Worm (Caenorhabditis elegans): ENCODE data around the gene str-209.

str-209 gene

DNA sequence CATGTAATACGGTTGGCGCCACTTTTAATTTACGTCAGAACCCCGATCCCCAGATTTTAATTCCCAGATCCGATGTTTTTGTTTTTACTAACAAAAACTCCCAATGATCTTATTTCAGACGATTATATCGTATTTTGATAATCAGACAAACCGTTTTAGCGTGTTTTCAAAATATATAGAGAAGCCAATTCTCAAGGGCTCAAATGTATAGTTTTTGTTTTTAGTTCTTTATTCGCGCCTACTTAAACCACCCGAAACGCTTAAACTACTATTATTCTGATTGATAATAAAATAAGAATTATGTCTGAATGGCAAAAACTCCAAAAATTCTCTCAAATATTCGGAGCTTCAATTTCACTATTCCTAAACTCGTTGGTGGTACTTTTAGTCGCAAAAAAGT is 7.8 kb downstream of the str-209 start, which contains the start of gene str-208:
Gene str-208, plus strand, starts transcription at position 301 of the 400 bp plus-strand sequence.
- TF ChIP-seq mbf-1 (tag; optimal IDR thresholded peaks at IDR 0.05): no peak
- no peak for TF ChIP-seq ceh-16 (tag; optimal IDR thresholded peaks at IDR 0.05)
- TF ChIP-seq mab-5 (tag; optimal IDR thresholded peaks at IDR 0.05): no peak
- no peak for TF ChIP-seq sma-3 (GFP tag; optimal IDR thresholded peaks at IDR 0.05)
- no peak for TF ChIP-seq lin-11 (tag; optimal IDR thresholded peaks at IDR 0.05)
- TF ChIP-seq lin-13 (GFP tag; optimal IDR thresholded peaks at IDR 0.05): no peak
- no peak for TF ChIP-seq gmeb-1 (tag; optimal IDR thresholded peaks at IDR 0.05)
- TF ChIP-seq ztf-11 (tag; optimal IDR thresholded peaks at IDR 0.05): no peak
- TF ChIP-seq unc-39 (tag; optimal IDR thresholded peaks at IDR 0.05): no peak
- no peak for TF ChIP-seq nhr-6 (tag; optimal IDR thresholded peaks at IDR 0.05)
- TF ChIP-seq dmd-4 (tag; optimal IDR thresholded peaks at IDR 0.05): no peak
- TF ChIP-seq skn-1 (tag; optimal IDR thresholded peaks at IDR 0.05): no peak
- TF ChIP-seq unc-62 (GFP tag; optimal IDR thresholded peaks at IDR 0.05): no peak
- no peak for TF ChIP-seq ztf-4 (tag; optimal IDR thresholded peaks at IDR 0.05)
- TF ChIP-seq R02D3.7 (tag; optimal IDR thresholded peaks at IDR 0.05): no peak
- no peak for TF ChIP-seq snpc-4 (tag; optimal IDR thresholded peaks at IDR 0.05)
- TF ChIP-seq blmp-1 (tag; optimal IDR thresholded peaks at IDR 0.05; ENCODE audit: insufficient read depth): no peak

DNA sequence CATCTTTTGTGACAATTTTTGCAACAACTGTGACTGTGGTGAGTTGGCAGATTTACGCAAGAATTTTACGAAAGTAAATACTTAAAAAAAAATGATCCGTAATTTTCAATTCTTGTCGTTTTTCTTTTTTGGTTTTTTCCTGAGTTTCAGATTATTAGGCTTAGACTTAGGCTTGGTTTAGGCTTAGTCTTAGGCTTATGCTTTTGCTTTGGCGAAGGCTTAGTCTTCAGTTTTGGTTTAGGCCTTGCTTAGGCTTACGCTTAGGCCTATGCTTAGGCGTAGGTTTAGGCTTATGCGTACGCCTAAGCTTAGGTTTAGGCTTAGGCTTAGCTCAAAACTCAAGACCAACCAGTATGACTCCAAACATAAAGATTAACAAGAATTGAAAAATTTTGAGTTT is 8.9 kb downstream of the str-209 start:
- TF ChIP-seq ama-1 (optimal IDR thresholded peaks at IDR 0.05) (no peak), zag-1 (tag; optimal IDR thresholded peaks at IDR 0.05) (no peak), mbf-1 (tag; optimal IDR thresholded peaks at IDR 0.05) (no peak), alr-1 (tag; optimal IDR thresholded peaks at IDR 0.05) (no peak), blmp-1 (tag; optimal IDR thresholded peaks at IDR 0.05; ENCODE audit: insufficient read depth) (no peak), aly-2 (tag; optimal IDR thresholded peaks at IDR 0.05) (no peak), lin-11 (tag; optimal IDR thresholded peaks at IDR 0.05) (no peak), unc-62 (GFP tag; optimal IDR thresholded peaks at IDR 0.05) (no peak), nhr-21 (tag; optimal IDR thresholded peaks at IDR 0.05) (no peak), sem-4 (tag; optimal IDR thresholded peaks at IDR 0.05) (no peak), elt-3 (tag; optimal IDR thresholded peaks at IDR 0.05) (no peak)

DNA sequence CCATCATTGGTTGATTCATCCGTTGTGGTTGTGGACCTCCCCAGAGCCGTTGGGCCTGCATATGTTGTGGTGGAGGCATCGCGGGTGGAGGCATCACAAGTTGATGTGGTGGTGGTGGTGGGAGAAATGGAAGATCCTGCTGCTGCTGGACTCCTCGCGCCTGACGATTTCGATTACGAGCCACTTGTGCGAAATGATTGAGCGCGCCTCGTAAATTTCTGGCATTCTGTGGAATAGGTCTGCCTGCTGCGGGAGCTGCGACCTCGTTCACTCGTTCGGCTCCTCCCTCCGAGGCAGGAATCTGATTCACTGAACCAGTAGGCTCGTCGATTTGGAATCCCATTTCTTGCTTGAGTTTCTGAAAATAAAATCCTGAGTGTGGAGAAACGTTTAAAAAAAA is 12.0 kb downstream of the str-209 start:
- TF ChIP-seq nhr-23 (tag; optimal IDR thresholded peaks at IDR 0.05): no peak
- TF ChIP-seq nhr-21 (tag; optimal IDR thresholded peaks at IDR 0.05): no peak
- no peak for TF ChIP-seq fos-1 (tag; optimal IDR thresholded peaks at IDR 0.05)
- no peak for TF ChIP-seq R02D3.7 (tag; optimal IDR thresholded peaks at IDR 0.05)

DNA sequence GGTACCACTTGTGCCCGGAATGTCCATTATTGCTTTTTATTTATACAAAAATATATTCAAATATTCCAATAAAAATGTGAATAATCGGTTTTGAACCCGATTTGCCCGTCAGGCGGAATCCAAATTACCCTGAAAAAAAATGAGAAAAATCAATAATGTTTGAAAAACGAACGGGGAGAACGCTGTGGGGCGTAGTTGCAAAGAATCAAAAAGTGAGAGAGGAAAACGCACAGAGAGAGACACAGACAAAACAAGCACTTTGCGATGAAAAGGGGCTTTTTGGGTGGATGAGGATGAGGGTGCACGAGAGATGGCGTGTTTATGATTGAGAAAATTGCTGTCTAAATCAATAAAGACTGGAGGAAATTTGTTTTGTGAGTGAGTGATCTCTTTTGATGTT is 14.2 kb downstream of the str-209 start, which contains the start of gene tam-1:
Gene tam-1, minus strand, starts transcription at position 135 of the 400 bp plus-strand sequence.
- TF ChIP-seq C34F6.9 (tag; optimal IDR thresholded peaks at IDR 0.05) (peak; percentile 40), dmd-4 (tag; optimal IDR thresholded peaks at IDR 0.05) (no peak)

DNA sequence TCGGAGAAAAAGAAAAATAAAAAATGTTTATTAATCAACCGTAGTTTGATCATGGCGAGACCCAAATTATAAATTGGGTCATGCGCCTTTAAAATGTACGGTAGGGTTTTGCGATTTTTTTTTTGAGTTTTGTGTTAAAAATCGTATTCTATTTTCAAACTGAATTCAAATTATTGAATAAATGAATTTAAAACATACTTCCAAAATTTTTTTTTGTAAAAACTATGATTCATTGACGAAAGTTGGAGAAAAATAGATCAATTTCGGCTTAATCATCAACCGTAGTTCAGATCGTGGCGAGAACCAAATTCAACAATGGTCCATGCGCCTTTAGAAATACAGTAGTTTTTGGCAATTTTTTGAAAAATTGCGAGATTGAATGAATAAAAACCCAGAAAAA is 14.9 kb downstream of the str-209 start:
- TF ChIP-seq ztf-11 (tag; optimal IDR thresholded peaks at IDR 0.05) (no peak), lin-11 (tag; optimal IDR thresholded peaks at IDR 0.05) (no peak), nhr-6 (tag; optimal IDR thresholded peaks at IDR 0.05) (no peak), ZK546.5 (tag; optimal IDR thresholded peaks at IDR 0.05) (no peak), nhr-12 (tag; optimal IDR thresholded peaks at IDR 0.05) (no peak), sem-4 (tag; optimal IDR thresholded peaks at IDR 0.05) (no peak), egl-27 (tag; optimal IDR thresholded peaks at IDR 0.05) (no peak), ztf-1 (GFP tag; conservative IDR thresholded peaks at IDR 0.05) (no peak), unc-39 (tag; optimal IDR thresholded peaks at IDR 0.05) (no peak), elt-3 (tag; optimal IDR thresholded peaks at IDR 0.05) (no peak), aly-2 (tag; optimal IDR thresholded peaks at IDR 0.05) (no peak), nhr-11 (tag; optimal IDR thresholded peaks at IDR 0.05) (no peak), F13H6.1 (tag; optimal IDR thresholded peaks at IDR 0.05) (no peak), nhr-77 (tag; optimal IDR thresholded peaks at IDR 0.05) (no peak), fos-1 (tag; optimal IDR thresholded peaks at IDR 0.05) (no peak), lsy-2 (tag; optimal IDR thresholded peaks at IDR 0.05) (no peak), gmeb-1 (tag; optimal IDR thresholded peaks at IDR 0.05) (no peak), alr-1 (tag; optimal IDR thresholded peaks at IDR 0.05) (no peak), nhr-21 (tag; optimal IDR thresholded peaks at IDR 0.05) (no peak)
